Fruit fly (Drosophila melanogaster): Measurements from ENCODE around the gene FASN1.

The FASN1 gene

DNA sequence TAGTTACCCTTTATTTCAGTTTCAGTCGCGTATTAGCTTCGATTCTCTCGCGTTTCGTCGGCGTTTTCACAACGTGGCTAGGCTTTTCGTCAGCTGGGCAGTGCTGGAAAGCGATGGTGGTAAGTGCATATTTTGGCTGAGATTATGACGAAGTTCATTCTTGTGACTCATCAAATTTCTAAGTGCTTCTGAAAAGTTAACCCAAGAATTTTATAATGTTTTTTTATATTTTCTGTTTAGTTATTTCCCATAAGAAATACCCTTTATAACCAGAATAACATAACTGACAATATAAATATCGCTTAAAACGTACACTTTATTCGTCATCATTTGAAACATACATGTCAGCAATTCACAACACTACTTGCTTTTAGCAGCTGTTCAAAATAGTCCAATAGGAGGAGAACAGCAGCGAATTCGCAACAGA, 19.2 kb upstream of the FASN1 start, which contains the start of the genes CG17260 and SerRS (continued):
- TF ChIP-seq CG17912 (GFP tag; optimal IDR thresholded peaks at IDR 0.05) (peak; percentile 33), pros (GFP tag; optimal IDR thresholded peaks at IDR 0.05) (no peak), CG2202 (tag; optimal IDR thresholded peaks at IDR 0.05) (peak; percentile 81), HHEX (GFP tag; optimal IDR thresholded peaks at IDR 0.05) (peak; percentile 87), Drgx (GFP tag; IDR thresholded peaks at IDR 0.05) (peak; percentile 83), schlank (tag; optimal IDR thresholded peaks at IDR 0.05) (peak; percentile 80), CG7357 (GFP tag; IDR thresholded peaks at IDR 0.05) (peak; percentile 86), danr (GFP tag; IDR thresholded peaks at IDR 0.05) (peak; percentile 84), usp (GFP tag; optimal IDR thresholded peaks at IDR 0.05) (no peak), CG18011 (GFP tag; optimal IDR thresholded peaks at IDR 0.05) (peak; percentile 84), tio (GFP tag; optimal IDR thresholded peaks at IDR 0.05) (no peak), cg (GFP tag; optimal IDR thresholded peaks at IDR 0.05) (no peak), Sox100B (GFP tag; optimal IDR thresholded peaks at IDR 0.05) (no peak), CG10267 (tag; optimal IDR thresholded peaks at IDR 0.05) (peak; percentile 97), CG13775 (GFP tag; optimal IDR thresholded peaks at IDR 0.05) (peak; percentile 93), CG10654 (GFP tag; optimal IDR thresholded peaks at IDR 0.05) (peak; percentile 94), Mes4 (GFP tag; optimal IDR thresholded peaks at IDR 0.05) (peak; percentile 75), gt (GFP tag; IDR thresholded peaks at IDR 0.05) (peak; percentile 75; the same call in 1 of the 2 replicates), so (GFP tag; IDR thresholded peaks at IDR 0.05) (peak; percentile 83; the same call in 1 of the 3 replicates), CG1024 (GFP tag; IDR thresholded peaks at IDR 0.05) (peak; percentile 35; the same call in 1 of the 2 replicates), CG17612 (GFP tag; IDR thresholded peaks at IDR 0.05) (peak; percentile 78), cato (GFP tag; optimal IDR thresholded peaks at IDR 0.05; ENCODE audit: borderline replicate concordance) (peak; percentile 86), Ets97D (GFP tag; optimal IDR thresholded peaks at IDR 0.05) (peak; percentile 80), Fer1 (GFP tag; optimal IDR thresholded peaks at IDR 0.05) (peak; percentile 90), CG10979 (tag; optimal IDR thresholded peaks at IDR 0.05) (peak; percentile 87), gfzf (GFP tag; optimal IDR thresholded peaks at IDR 0.05) (peak; percentile 40), CG8924 (tag; optimal IDR thresholded peaks at IDR 0.05) (peak; percentile 90), CG8359 (GFP tag; optimal IDR thresholded peaks at IDR 0.05; ENCODE audit: borderline replicate concordance) (peak; percentile 74), Chrac-16 (GFP tag; optimal IDR thresholded peaks at IDR 0.05) (peak; percentile 94), nerfin-2 (GFP tag; IDR thresholded peaks at IDR 0.05; ENCODE audit: partially characterized antibody) (no peak), corto (GFP tag; optimal IDR thresholded peaks at IDR 0.05) (no peak), CG34376 (GFP tag; optimal IDR thresholded peaks at IDR 0.05) (peak; percentile 90), Myb (GFP tag; optimal IDR thresholded peaks at IDR 0.05) (peak; percentile 82), grau (tag; optimal IDR thresholded peaks at IDR 0.05) (peak; percentile 92), Sin3A (optimal IDR thresholded peaks at IDR 0.05) (peak; percentile 69), mam (GFP tag; optimal IDR thresholded peaks at IDR 0.05) (peak; percentile 96), Dp (GFP tag; optimal IDR thresholded peaks at IDR 0.05) (peak; percentile 32), CG18619 (GFP tag; optimal IDR thresholded peaks at IDR 0.05) (peak; percentile 89), crol (GFP tag; IDR thresholded peaks at IDR 0.05) (no peak; the same call in 1 of the 2 replicates), CG14710 (tag; optimal IDR thresholded peaks at IDR 0.05) (peak; percentile 91), CG4360 (GFP tag; IDR thresholded peaks at IDR 0.05) (no peak), Sry-δ (GFP tag; optimal IDR thresholded peaks at IDR 0.05) (peak; percentile 66), ham (GFP tag; IDR thresholded peaks at IDR 0.05) (peak; percentile 77), Neu2 (GFP tag; optimal IDR thresholded peaks at IDR 0.05; ENCODE audit: borderline replicate concordance) (peak; percentile 25), Hr51 (GFP tag; optimal IDR thresholded peaks at IDR 0.05) (peak in 1 of 2 experiments; percentile 88), Ssrp (tag; optimal IDR thresholded peaks at IDR 0.05) (peak; percentile 92), CG7839 (tag; optimal IDR thresholded peaks at IDR 0.05) (peak; percentile 94), Dek (tag; optimal IDR thresholded peaks at IDR 0.05) (peak; percentile 91), inv (GFP tag; IDR thresholded peaks at IDR 0.05; ENCODE audit: partially characterized antibody) (peak; percentile 34; the same call in 1 of the 2 replicates), pzg (GFP tag; optimal IDR thresholded peaks at IDR 0.05) (peak; percentile 57)
